Fruit fly (Drosophila melanogaster) whole organism, embryonic: ENCODE data around the gene sloth1.
A peak's percentile ranks its signal among the peaks of the same experiment; 100 is the strongest.

Experiments used
- Adf1 ChIP-seq: fragments of 200-800 bp; sonication (Bioruptor generic); IDR thresholded peaks from 2 replicates; pipeline ENCODE4 v1.3.6; 2022; ENCODE audit warnings: missing biosample characterization, missing genetic modification characterization
- Aef1 ChIP-seq: fragments of 200-800 bp; sonication (Bioruptor generic); IDR thresholded peaks from 3 replicates; pipeline ENCODE4 v1.3.6; 2022; ENCODE audit warnings: missing biosample characterization, missing genetic modification characterization
- Antp ChIP-seq: fragments of 200-800 bp; sonication (Bioruptor generic); optimal IDR thresholded peaks from 3 replicates; lab custom pipeline; 2016; ENCODE audit warnings: missing biosample characterization, missing genetic modification characterization
- Atf-2 ChIP-seq: fragments of 200-800 bp; sonication (Bioruptor generic); optimal IDR thresholded peaks from 2 replicates; lab custom pipeline; 2016; ENCODE audit warnings: missing biosample characterization, missing genetic modification characterization
- B-H2 ChIP-seq: fragments of 200-800 bp; sonication (Bioruptor generic); optimal IDR thresholded peaks from 2 replicates; lab custom pipeline; 2018; ENCODE audit warnings: missing biosample characterization, mild to moderate bottlenecking, missing genetic modification characterization
- Bdp1 ChIP-seq: fragments of 200-800 bp; sonication (Bioruptor generic); optimal IDR thresholded peaks from 3 replicates; lab custom pipeline; 2016; ENCODE audit warnings: missing biosample characterization, missing genetic modification characterization
- CG10274 ChIP-seq: fragments of 200-800 bp; sonication (Bioruptor generic); optimal IDR thresholded peaks from 3 replicates; lab custom pipeline; 2017; ENCODE audit warnings: missing biosample characterization, mild to moderate bottlenecking, missing genetic modification characterization
- CG10543 ChIP-seq: fragments of 200-800 bp; sonication (Bioruptor generic); optimal IDR thresholded peaks from 3 replicates; lab custom pipeline; 2017; ENCODE audit warnings: missing biosample characterization, mild to moderate bottlenecking, missing genetic modification characterization, moderate library complexity
- CG10959 ChIP-seq: fragments of 200-800 bp; sonication (Bioruptor generic); IDR thresholded peaks from 2 replicates; pipeline ENCODE4 v1.3.6; 2022; ENCODE audit warnings: missing biosample characterization, missing genetic modification characterization
- CG11085 ChIP-seq: fragments of 200-800 bp; sonication (Bioruptor generic); IDR thresholded peaks from 2 replicates; pipeline ENCODE4 v1.3.6; 2022; ENCODE audit warnings: missing biosample characterization, missing genetic modification characterization
- CG11093 ChIP-seq: fragments of 200-800 bp; sonication (Bioruptor generic); IDR thresholded peaks from 3 replicates; pipeline ENCODE4 v1.3.6; 2022; ENCODE audit warnings: missing biosample characterization, missing genetic modification characterization
- CG11456 ChIP-seq: fragments of 200-800 bp; sonication (Bioruptor generic); IDR thresholded peaks from 3 replicates; pipeline ENCODE4 v1.3.6; 2022; ENCODE audit warnings: missing biosample characterization, missing genetic modification characterization
- CG11504 ChIP-seq: fragments of 200-800 bp; sonication (Bioruptor generic); optimal IDR thresholded peaks from 3 replicates; lab custom pipeline; 2019; ENCODE audit warnings: missing biosample characterization, mild to moderate bottlenecking, missing genetic modification characterization, moderate library complexity
- CG12659 ChIP-seq: fragments of 200-800 bp; sonication (Bioruptor generic); optimal IDR thresholded peaks from 3 replicates; lab custom pipeline; 2017; ENCODE audit warnings: mild to moderate bottlenecking, missing biosample characterization, missing genetic modification reagents, missing genetic modification characterization
- CG14441 ChIP-seq: fragments of 200-800 bp; sonication (Bioruptor generic); IDR thresholded peaks from 2 replicates; pipeline ENCODE4 v1.3.6; 2022; ENCODE audit warnings: missing biosample characterization, missing genetic modification characterization
- CG15601 ChIP-seq: fragments of 200-800 bp; sonication (Bioruptor generic); optimal IDR thresholded peaks from 3 replicates; lab custom pipeline; 2019; ENCODE audit warnings: missing biosample characterization, mild to moderate bottlenecking, missing genetic modification characterization, moderate library complexity
- CG16813 ChIP-seq: fragments of 200-800 bp; sonication (Bioruptor generic); IDR thresholded peaks from 3 replicates; pipeline ENCODE4 v1.3.6; 2022; ENCODE audit warnings: missing biosample characterization, missing genetic modification characterization; ENCODE audit not compliant: partially characterized antibody
- CG1832 ChIP-seq: fragments of 200-800 bp; sonication (Bioruptor generic); optimal IDR thresholded peaks from 2 replicates; lab custom pipeline; 2017; ENCODE audit warnings: missing biosample characterization, mild to moderate bottlenecking, missing genetic modification characterization, inconsistent platforms
- CG31388 ChIP-seq: fragments of 200-800 bp; sonication (Bioruptor generic); optimal IDR thresholded peaks from 2 replicates; lab custom pipeline; 2016; ENCODE audit warnings: missing biosample characterization, missing genetic modification characterization
- CG4617 ChIP-seq: fragments of 200-800 bp; sonication (Bioruptor generic); optimal IDR thresholded peaks from 3 replicates; lab custom pipeline; 2016; ENCODE audit warnings: missing biosample characterization, missing genetic modification characterization, borderline replicate concordance
- CG4854 ChIP-seq: fragments of 200-800 bp; sonication (Bioruptor generic); optimal IDR thresholded peaks from 2 replicates; lab custom pipeline; 2016; ENCODE audit warnings: missing biosample characterization, missing genetic modification characterization, inconsistent platforms
- CG6254 ChIP-seq: fragments of 200-800 bp; sonication (Bioruptor generic); optimal IDR thresholded peaks from 3 replicates; lab custom pipeline; 2017; ENCODE audit warnings: mild to moderate bottlenecking, missing biosample characterization, missing genetic modification reagents, missing genetic modification characterization
- CG6791 ChIP-seq: fragments of 200-800 bp; sonication (Bioruptor generic); IDR thresholded peaks from 3 replicates; pipeline ENCODE4 v1.3.6; 2022; ENCODE audit warnings: missing biosample characterization, missing genetic modification characterization; ENCODE audit not compliant: partially characterized antibody
- CG7745 ChIP-seq: fragments of 200-800 bp; sonication (Bioruptor generic); optimal IDR thresholded peaks from 2 replicates; lab custom pipeline; 2018; ENCODE audit warnings: missing biosample characterization, mild to moderate bottlenecking, missing genetic modification characterization, moderate library complexity
- CG8089 ChIP-seq: fragments of 200-800 bp; sonication (Bioruptor generic); optimal IDR thresholded peaks from 3 replicates; lab custom pipeline; 2016; ENCODE audit warnings: missing biosample characterization, missing genetic modification characterization
- CG8388 ChIP-seq: fragments of 200-800 bp; sonication (Bioruptor generic); optimal IDR thresholded peaks from 2 replicates; lab custom pipeline; 2019; ENCODE audit warnings: missing biosample characterization, mild to moderate bottlenecking, missing genetic modification characterization, moderate library complexity
- Dek ChIP-seq: fragments of 200-800 bp; sonication (Bioruptor generic); optimal IDR thresholded peaks from 3 replicates; lab custom pipeline; 2019; ENCODE audit warnings: missing biosample characterization, mild to moderate bottlenecking, missing genetic modification characterization, moderate library complexity
- Dfd ChIP-seq, 2 experiments: fragments of >200 bp; optimal IDR thresholded peaks; 2 replicates each; lab custom pipeline; 2017; ENCODE audit warnings: missing biosample characterization in 2 of 2, missing genetic modification characterization in 2 of 2
- E2f2 ChIP-seq: fragments of 200-800 bp; sonication (Bioruptor generic); IDR thresholded peaks from 2 replicates; pipeline ENCODE4 v1.3.6; 2022; ENCODE audit warnings: missing biosample characterization, missing genetic modification characterization
- GATAe ChIP-seq: fragments of 200-800 bp; sonication (Bioruptor generic); conservative IDR thresholded peaks from 2 replicates; pipeline ENCODE4 v1.3.6; 2022; ENCODE audit warnings: missing biosample characterization, missing genetic modification characterization
- HmgD ChIP-seq: fragments of 200-800 bp; sonication (Bioruptor generic); optimal IDR thresholded peaks from 3 replicates; lab custom pipeline; 2016; ENCODE audit warnings: missing biosample characterization, missing genetic modification characterization
- Pdp1 ChIP-seq, 2 experiments: fragments of 200-800 bp; sonication (Bioruptor generic); optimal IDR thresholded peaks; 3 replicates each; lab custom pipeline; 2016; ENCODE audit warnings: missing biosample characterization in 2 of 2, missing genetic modification characterization in 2 of 2, mild to moderate bottlenecking in 1 of 2, moderate library complexity in 1 of 2
- Sry-δ ChIP-seq: fragments of 200-800 bp; sonication (Bioruptor generic); optimal IDR thresholded peaks from 2 replicates; lab custom pipeline; 2016; ENCODE audit warnings: missing biosample characterization, missing genetic modification characterization
- Xbp1 ChIP-seq: fragments of 200-800 bp; sonication (Bioruptor generic); optimal IDR thresholded peaks from 3 replicates; lab custom pipeline; 2016; ENCODE audit warnings: missing biosample characterization, mild to moderate bottlenecking, missing genetic modification characterization
- YL-1 ChIP-seq: fragments of 200-800 bp; sonication (Bioruptor generic); optimal IDR thresholded peaks from 3 replicates; lab custom pipeline; 2017; ENCODE audit warnings: missing biosample characterization, mild to moderate bottlenecking, missing genetic modification characterization
- ase ChIP-seq: fragments of 200-800 bp; sonication (Bioruptor generic); IDR thresholded peaks from 3 replicates; pipeline ENCODE4 v1.3.6; 2022; ENCODE audit warnings: missing biosample characterization, missing genetic modification characterization
- bbx ChIP-seq: fragments of 200-800 bp; sonication (Bioruptor generic); IDR thresholded peaks from 2 replicates; pipeline ENCODE4 v1.3.6; 2022; ENCODE audit warnings: missing biosample characterization, missing genetic modification characterization; ENCODE audit not compliant: partially characterized antibody
- dmrt11E ChIP-seq: fragments of 200-800 bp; sonication (Bioruptor generic); optimal IDR thresholded peaks from 3 replicates; lab custom pipeline; 2018; ENCODE audit warnings: missing biosample characterization, mild to moderate bottlenecking, missing genetic modification characterization, moderate library complexity
- fd102C ChIP-seq: fragments of 200-800 bp; sonication (Bioruptor generic); optimal IDR thresholded peaks from 2 replicates; lab custom pipeline; 2018; ENCODE audit warnings: missing biosample characterization, mild to moderate bottlenecking, missing genetic modification characterization, moderate library complexity
- gcm2 ChIP-seq: fragments of 200-800 bp; sonication (Bioruptor generic); optimal IDR thresholded peaks from 2 replicates; lab custom pipeline; 2016; ENCODE audit warnings: missing biosample characterization, missing genetic modification characterization
- gro ChIP-seq: fragments of 200-800 bp; sonication (Bioruptor generic); optimal IDR thresholded peaks from 2 replicates; lab custom pipeline; 2016; ENCODE audit warnings: missing biosample characterization, missing genetic modification characterization
- lab ChIP-seq: fragments of 200-800 bp; sonication (Bioruptor generic); optimal IDR thresholded peaks from 3 replicates; lab custom pipeline; 2017; ENCODE audit warnings: missing biosample characterization, missing genetic modification characterization, mild to moderate bottlenecking, moderate library complexity, missing genetic modification reagents
- org-1 ChIP-seq: fragments of 200-800 bp; sonication (Bioruptor generic); optimal IDR thresholded peaks from 2 replicates; lab custom pipeline; 2017; ENCODE audit warnings: missing biosample characterization, missing genetic modification characterization
- salm ChIP-seq: fragments of 200-800 bp; sonication (Bioruptor generic); optimal IDR thresholded peaks from 2 replicates; lab custom pipeline; 2018; ENCODE audit warnings: missing biosample characterization, mild to moderate bottlenecking, missing genetic modification characterization
- tap ChIP-seq: fragments of 200-800 bp; optimal IDR thresholded peaks from 3 replicates; lab custom pipeline; 2019; ENCODE audit warnings: missing biosample characterization, mild to moderate bottlenecking, missing genetic modification characterization, moderate library complexity
- tup ChIP-seq: fragments of 200-800 bp; sonication (Bioruptor generic); optimal IDR thresholded peaks from 2 replicates; lab custom pipeline; 2016; ENCODE audit warnings: missing biosample characterization, mild to moderate bottlenecking, missing genetic modification characterization, moderate library complexity
- tx ChIP-seq: fragments of 200-800 bp; sonication (Bioruptor generic); optimal IDR thresholded peaks from 2 replicates; lab custom pipeline; 2016; ENCODE audit warnings: missing biosample characterization, missing genetic modification characterization
- z ChIP-seq: fragments of 200-800 bp; sonication (Bioruptor generic); IDR thresholded peaks from 3 replicates; pipeline ENCODE4 v1.3.6; 2022; ENCODE audit warnings: missing biosample characterization, missing genetic modification characterization

sloth1 gene

dm6 chrX:6969364-6970137 lies 41.6 kb upstream of the sloth1 start, which contains the start of gene CG4586 (continued):
- TF ChIP-seq Dek (tag; lab: Kevin White, UChicago) (peak; percentile 92), CG11085 (GFP tag; lab: Robert Waterston, UW) (peak; percentile 53; the same call in 1 of the 2 replicates), Sry-δ (peak; percentile 64), Bdp1 (GFP tag; lab: Kevin White, UChicago) (peak; percentile 90), Atf-2 (GFP tag; lab: Kevin White, UChicago) (peak; percentile 90), Aef1 (GFP tag; lab: Robert Waterston, UW) (peak; percentile 85), CG7745 (no peak), CG10543 (GFP tag; lab: Kevin White, UChicago) (peak; percentile 83), CG4854 (GFP tag; lab: Kevin White, UChicago) (peak; percentile 94), CG11504 (tag; lab: Kevin White, UChicago) (peak; percentile 93), lab (GFP tag; lab: Kevin White, UChicago) (peak; percentile 99), Pdp1 (GFP tag; optimal IDR thresholded peaks at IDR 0.05; lab: Kevin White, UChicago) (peak; percentile 92), B-H2 (GFP tag; lab: Kevin White, UChicago) (peak; percentile 93), CG4617 (GFP tag; lab: Kevin White, UChicago) (peak; percentile 81), CG8388 (peak; percentile 93), Dfd (GFP tag; optimal IDR thresholded peaks at IDR 0.05; lab: Kevin White, UChicago) (no peak), CG6791 (no peak), CG14441 (GFP tag; lab: Robert Waterston, UW) (peak; percentile 94), dmrt11E (tag; lab: Kevin White, UChicago) (peak; percentile 71), CG15601 (peak; percentile 85), GATAe (peak; percentile 82), CG10274 (GFP tag; lab: Kevin White, UChicago) (peak; percentile 89), gro (GFP tag; lab: Kevin White, UChicago) (peak; percentile 98), Antp (GFP tag; lab: Kevin White, UChicago) (peak; percentile 94), tx (GFP tag; lab: Kevin White, UChicago) (peak; percentile 90), bbx (no peak), tup (GFP tag; lab: Kevin White, UChicago) (peak; percentile 94), HmgD (GFP tag; lab: Kevin White, UChicago) (peak; percentile 95), CG8089 (GFP tag; lab: Kevin White, UChicago) (peak; percentile 91), ase (GFP tag; lab: Robert Waterston, UW) (peak; percentile 90), Xbp1 (GFP tag; lab: Kevin White, UChicago) (peak; percentile 93), salm (peak; percentile 95), fd102C (GFP tag; lab: Kevin White, UChicago) (peak; percentile 47), CG10959 (peak; percentile 75), CG12659 (GFP tag; lab: Kevin White, UChicago) (peak; percentile 96), tap (tag; lab: Kevin White, UChicago) (peak; percentile 96), CG11093 (GFP tag; lab: Robert Waterston, UW) (peak; percentile 77), Adf1 (GFP tag; lab: Robert Waterston, UW) (peak; percentile 64), gcm2 (peak; percentile 95), CG1832 (no peak), CG16813 (GFP tag; lab: Robert Waterston, UW) (no peak), z (GFP tag; lab: Robert Waterston, UW) (peak; percentile 65; the same call in 1 of the 3 replicates), E2f2 (GFP tag; lab: Robert Waterston, UW) (peak; percentile 76), YL-1 (GFP tag; lab: Kevin White, UChicago) (peak; percentile 78), CG11456 (GFP tag; lab: Robert Waterston, UW) (peak; percentile 94), CG31388 (GFP tag; lab: Kevin White, UChicago) (peak; percentile 74), org-1 (GFP tag; lab: Kevin White, UChicago) (peak; percentile 94), CG6254 (GFP tag; lab: Kevin White, UChicago) (peak; percentile 94)
